Worm (Caenorhabditis elegans) whole organism, young adult: ENCODE measurements around the gene R08F11.7.

ENCODE experiments used
- B0035.1 ChIP-seq: sonication (generic microtip); optimal IDR thresholded peaks from 2 replicates; lab custom pipeline; 2016; ENCODE audit warnings: missing genetic modification characterization, mild to moderate bottlenecking, missing compliant biosample characterization, missing genotype, missing genetic modification reagents
- Y53F4B.3 ChIP-seq: fragments of 200-800 bp; sonication (Bioruptor generic); IDR thresholded peaks from 2 replicates; pipeline ENCODE4 v1.3.6; 2022; ENCODE audit warnings: missing genetic modification reagents, missing genetic modification characterization, missing compliant biosample characterization
- Y53G8AR.9 ChIP-seq: fragments of 200-800 bp; sonication (Bioruptor generic); conservative IDR thresholded peaks from 2 replicates; pipeline ENCODE4 v1.3.6; 2022; ENCODE audit warnings: missing genetic modification reagents, missing genetic modification characterization, missing compliant biosample characterization
- Y95B8A.8 ChIP-seq: fragments of 200-800 bp; sonication (Bioruptor generic); IDR thresholded peaks from 2 replicates; pipeline ENCODE4 v1.3.6; 2022; ENCODE audit warnings: missing genetic modification reagents, missing genetic modification characterization, missing compliant biosample characterization
- ama-1 ChIP-seq, 3 experiments: fragments of 150-350 bp in 1 of 3; sonication (generic microtip) in 2 of 3; optimal IDR thresholded peaks; 2 replicates each; lab custom pipeline; 2014 to 2018; ENCODE audit warnings: missing biosample characterization in 2 of 3, missing genetic modification characterization in 2 of 3, missing genetic modification reagents in 2 of 3
- atf-7 ChIP-seq: sonication (generic microtip); optimal IDR thresholded peaks from 2 replicates; lab custom pipeline; 2017; ENCODE audit warnings: mild to moderate bottlenecking, missing genetic modification characterization, missing compliant biosample characterization
- bed-1 ChIP-seq: fragments of 200-800 bp; sonication (Bioruptor generic); IDR thresholded peaks from 2 replicates; pipeline ENCODE4 v1.3.6; 2022; ENCODE audit warnings: missing genetic modification reagents, missing genetic modification characterization, missing compliant biosample characterization
- cebp-2 ChIP-seq: fragments of 200-800 bp; sonication (Bioruptor generic); IDR thresholded peaks from 2 replicates; pipeline ENCODE4 v1.3.6; 2022; ENCODE audit warnings: missing genetic modification characterization, missing compliant biosample characterization
- ceh-27 ChIP-seq: fragments of 200-800 bp; sonication (Bioruptor generic); optimal IDR thresholded peaks from 2 replicates; lab custom pipeline; 2018; ENCODE audit warnings: mild to moderate bottlenecking, missing genetic modification characterization, moderate library complexity, missing compliant biosample characterization
- dox-1 ChIP-seq: fragments of 200-800 bp; sonication (Bioruptor generic); IDR thresholded peaks from 2 replicates; pipeline ENCODE4 v1.3.6; 2022; ENCODE audit warnings: missing genetic modification reagents, missing genetic modification characterization, missing compliant biosample characterization
- efl-1 ChIP-seq: fragments of 150-350 bp; optimal IDR thresholded peaks from 2 replicates; lab custom pipeline; 2014; ENCODE audit warnings: missing biosample characterization, missing genetic modification reagents, missing genetic modification characterization
- egl-18 ChIP-seq: fragments of 200-800 bp; sonication (Bioruptor generic); IDR thresholded peaks from 2 replicates; pipeline ENCODE4 v1.3.6; 2022; ENCODE audit warnings: missing genetic modification reagents, missing genetic modification characterization, missing compliant biosample characterization
- egl-44 ChIP-seq: fragments of 200-800 bp; sonication (Bioruptor generic); IDR thresholded peaks from 2 replicates; pipeline ENCODE4 v1.3.6; 2022; ENCODE audit warnings: missing genetic modification reagents, missing genetic modification characterization, missing compliant biosample characterization
- egrh-3 ChIP-seq: fragments of 200-800 bp; sonication (Bioruptor generic); IDR thresholded peaks from 2 replicates; pipeline ENCODE4 v1.3.6; 2022; ENCODE audit warnings: missing genetic modification reagents, missing genetic modification characterization, missing compliant biosample characterization
- ekl-4 ChIP-seq: fragments of 200-800 bp; sonication (Bioruptor generic); IDR thresholded peaks from 2 replicates; pipeline ENCODE4 v1.3.6; 2022; ENCODE audit warnings: missing genetic modification reagents, missing genetic modification characterization, missing compliant biosample characterization
- gei-17 ChIP-seq: fragments of 200-800 bp; sonication (Bioruptor generic); optimal IDR thresholded peaks from 2 replicates; lab custom pipeline; 2018; ENCODE audit warnings: mild to moderate bottlenecking, missing genetic modification characterization, missing compliant biosample characterization
- hlh-26 ChIP-seq: fragments of 200-800 bp; sonication (Bioruptor generic); conservative IDR thresholded peaks from 2 replicates; pipeline ENCODE4 v1.3.6; 2022; ENCODE audit warnings: missing genetic modification reagents, missing genetic modification characterization, missing compliant biosample characterization
- hmg-1.2 ChIP-seq: fragments of 200-800 bp; sonication (Bioruptor generic); IDR thresholded peaks from 2 replicates; pipeline ENCODE4 v1.3.6; 2022; ENCODE audit warnings: missing genetic modification reagents, missing genetic modification characterization, missing compliant biosample characterization
- let-607 ChIP-seq, 2 experiments: fragments of 200-800 bp in 1 of 2; sonication (Bioruptor generic) in 1 of 2; sonication (generic microtip) in 1 of 2; optimal IDR thresholded peaks; 2 replicates each; lab custom pipeline; 2016 to 2018; ENCODE audit warnings: mild to moderate bottlenecking in 2 of 2, missing compliant biosample characterization in 2 of 2, missing genetic modification characterization in 2 of 2, moderate library complexity in 2 of 2, missing genotype in 1 of 2
- lin-26 ChIP-seq: fragments of 200-800 bp; sonication (Bioruptor generic); IDR thresholded peaks from 2 replicates; pipeline ENCODE4 v1.3.6; 2022; ENCODE audit warnings: missing genetic modification reagents, missing genetic modification characterization, missing compliant biosample characterization
- lin-40 ChIP-seq: sonication (generic microtip); optimal IDR thresholded peaks from 2 replicates; lab custom pipeline; 2016; ENCODE audit warnings: missing genetic modification characterization, mild to moderate bottlenecking, missing compliant biosample characterization, missing genotype, missing genetic modification reagents
- lin-54 ChIP-seq: fragments of 200-800 bp; sonication (Bioruptor generic); optimal IDR thresholded peaks from 2 replicates; lab custom pipeline; 2018; ENCODE audit warnings: mild to moderate bottlenecking, missing genetic modification characterization, missing compliant biosample characterization
- lsl-1 ChIP-seq: fragments of 200-800 bp; sonication (Bioruptor generic); optimal IDR thresholded peaks from 2 replicates; lab custom pipeline; 2018; ENCODE audit warnings: mild to moderate bottlenecking, missing genetic modification characterization, moderate library complexity, missing compliant biosample characterization
- madf-6 ChIP-seq: fragments of 200-800 bp; sonication (Bioruptor generic); IDR thresholded peaks from 2 replicates; pipeline ENCODE4 v1.3.6; 2022; ENCODE audit warnings: missing genetic modification reagents, missing genetic modification characterization, missing compliant biosample characterization
- madf-8 ChIP-seq: fragments of 200-800 bp; sonication (Bioruptor generic); conservative IDR thresholded peaks from 2 replicates; pipeline ENCODE4 v1.3.6; 2022; ENCODE audit warnings: missing genetic modification reagents, missing genetic modification characterization, missing compliant biosample characterization
- nhr-80 ChIP-seq: sonication (generic microtip); optimal IDR thresholded peaks from 2 replicates; lab custom pipeline; 2016; ENCODE audit warnings: missing genetic modification characterization, missing compliant biosample characterization
- rec-8 ChIP-seq, 2 experiments: sonication (generic microtip); optimal IDR thresholded peaks; 2 replicates each; lab custom pipeline; 2016; ENCODE audit warnings: mild to moderate bottlenecking in 2 of 2, missing genetic modification characterization in 2 of 2, missing genetic modification reagents in 2 of 2, missing genotype in 2 of 2, missing biosample characterization in 1 of 2, missing compliant biosample characterization in 1 of 2, moderate library complexity in 1 of 2
- sdz-38 ChIP-seq: sonication (generic microtip); optimal IDR thresholded peaks from 2 replicates; lab custom pipeline; 2016; ENCODE audit warnings: missing genotype, missing genetic modification characterization, missing compliant biosample characterization
- sea-2 ChIP-seq: fragments of 200-800 bp; sonication (Bioruptor generic); IDR thresholded peaks from 2 replicates; pipeline ENCODE4 v1.3.6; 2022; ENCODE audit warnings: missing genetic modification characterization, missing compliant biosample characterization
- snpc-3.4 ChIP-seq: sonication (generic microtip); optimal IDR thresholded peaks from 2 replicates; lab custom pipeline; 2017; ENCODE audit warnings: missing genetic modification characterization, mild to moderate bottlenecking, missing compliant biosample characterization, antibody characterized with exemption, moderate library complexity, missing genotype, missing genetic modification reagents
- somi-1 ChIP-seq: fragments of 200-800 bp; sonication (Bioruptor generic); optimal IDR thresholded peaks from 2 replicates; lab custom pipeline; 2018; ENCODE audit warnings: mild to moderate bottlenecking, missing genetic modification characterization, missing compliant biosample characterization
- unc-130 ChIP-seq: sonication (generic microtip); optimal IDR thresholded peaks from 2 replicates; lab custom pipeline; 2016; ENCODE audit warnings: missing genetic modification reagents, missing genetic modification characterization, missing compliant biosample characterization
- zfh-2 ChIP-seq: fragments of 200-800 bp; sonication (Bioruptor generic); conservative IDR thresholded peaks from 2 replicates; pipeline ENCODE4 v1.3.6; 2022; ENCODE audit warnings: missing genetic modification reagents, missing genetic modification characterization, missing compliant biosample characterization
- zim-3 ChIP-seq: sonication (generic microtip); optimal IDR thresholded peaks from 2 replicates; lab custom pipeline; 2017; ENCODE audit warnings: mild to moderate bottlenecking, missing genetic modification characterization, moderate library complexity, missing compliant biosample characterization
- ztf-18 ChIP-seq: sonication (generic microtip); optimal IDR thresholded peaks from 2 replicates; lab custom pipeline; 2016; ENCODE audit warnings: missing genotype, mild to moderate bottlenecking, missing genetic modification characterization, missing compliant biosample characterization
- ztf-6 ChIP-seq: fragments of 200-800 bp; sonication (Bioruptor generic); IDR thresholded peaks from 2 replicates; pipeline ENCODE4 v1.3.6; 2022; ENCODE audit warnings: missing genetic modification reagents, missing genetic modification characterization, missing compliant biosample characterization

The R08F11.7 gene

ce11 chrV:3768270-3768669, 21.6 kb upstream of the R08F11.7 start, which contains the start of gene R08E5.4 (continued):
- TF ChIP-seq egl-18 (GFP tag; lab: Robert Waterston, UW): no peak

DNA sequence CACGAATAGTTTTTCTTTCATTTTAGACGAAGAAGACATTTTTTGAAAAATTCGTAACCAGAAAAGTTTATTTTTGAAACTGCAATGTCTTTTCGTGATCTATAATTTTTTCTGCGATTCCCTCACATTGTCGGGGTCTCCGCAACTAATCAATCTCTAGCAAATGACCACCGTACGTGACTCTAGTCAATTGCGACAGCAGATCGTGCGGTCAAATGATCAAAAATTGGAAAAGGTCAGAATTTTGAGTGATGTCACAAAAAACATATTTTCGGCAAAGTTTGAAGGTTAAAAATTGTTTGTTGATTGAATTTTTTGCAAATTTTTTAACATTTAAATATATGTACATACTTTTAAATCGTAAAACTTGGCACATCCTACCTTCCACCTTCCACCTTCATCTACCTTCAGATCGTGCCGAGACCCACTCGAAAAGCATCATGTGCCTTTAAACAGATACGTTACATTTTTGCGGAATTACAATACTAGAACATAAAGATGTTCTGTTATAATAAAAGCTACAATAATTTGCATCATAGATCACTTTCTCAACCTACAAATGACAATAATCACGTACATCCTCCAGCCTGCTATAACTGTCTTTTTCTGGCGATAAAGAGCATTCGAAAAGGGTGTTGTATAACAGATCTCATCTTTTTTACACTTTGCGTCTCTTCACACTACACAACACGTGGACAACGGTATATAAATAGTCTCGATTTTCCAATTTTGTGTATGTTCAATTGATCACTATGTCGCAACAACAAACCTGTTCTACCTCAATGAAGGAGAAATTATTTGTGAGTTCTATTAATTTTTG, 18.2 kb upstream of the R08F11.7 start, which contains the start of the genes R08E5.1 and rips-1:
TSS of gene R08E5.1 (minus strand) at position 82 of the 820 bp plus-strand sequence.
TSS of gene rips-1 (plus strand) at position 585 of the 820 bp plus-strand sequence.
- no peak for TF ChIP-seq unc-130
- TF ChIP-seq ekl-4: no peak
- TF ChIP-seq sea-2 (GFP tag; lab: Robert Waterston, UW): no peak
- TF ChIP-seq ztf-18 (tag; lab: Kevin White, UChicago): no peak
- no peak for TF ChIP-seq sdz-38 (tag; lab: Kevin White, UChicago)
- no peak for TF ChIP-seq egl-44
- no peak for TF ChIP-seq gei-17
- TF ChIP-seq zim-3 (tag; lab: Kevin White, UChicago): no peak
- no peak for TF ChIP-seq rec-8 (tag; optimal IDR thresholded peaks at IDR 0.05; lab: Kevin White, UChicago)
- no peak for TF ChIP-seq lsl-1 (GFP tag; lab: Kevin White, UChicago)
- no peak for TF ChIP-seq ceh-27 (GFP tag; lab: Kevin White, UChicago)
- TF ChIP-seq bed-1: no peak
- no peak for TF ChIP-seq lin-40
- no peak for TF ChIP-seq hmg-1.2 (GFP tag; lab: Robert Waterston, UW)
- no peak for TF ChIP-seq Y95B8A.8 (GFP tag; lab: Robert Waterston, UW)
- TF ChIP-seq ztf-6 (GFP tag; lab: Robert Waterston, UW): no peak
- TF ChIP-seq atf-7: no peak
- TF ChIP-seq ama-1 (optimal IDR thresholded peaks at IDR 0.05; lab: Kevin White, UChicago): no peak
- no peak for TF ChIP-seq ama-1 (GFP tag; optimal IDR thresholded peaks at IDR 0.05; lab: Kevin White, UChicago)
- no peak for TF ChIP-seq hlh-26
- TF ChIP-seq Y53F4B.3 (GFP tag; lab: Robert Waterston, UW): no peak

ce11 chrV:3773618-3774017, 16.3 kb upstream of the R08F11.7 start:
- TF ChIP-seq zfh-2 (GFP tag; lab: Robert Waterston, UW) (peak; percentile 80), Y53G8AR.9 (GFP tag; lab: Robert Waterston, UW) (0 out of 2 replicates have a peak, but pooled peaks have one; percentile 20), sea-2 (GFP tag; lab: Robert Waterston, UW) (no peak)

DNA sequence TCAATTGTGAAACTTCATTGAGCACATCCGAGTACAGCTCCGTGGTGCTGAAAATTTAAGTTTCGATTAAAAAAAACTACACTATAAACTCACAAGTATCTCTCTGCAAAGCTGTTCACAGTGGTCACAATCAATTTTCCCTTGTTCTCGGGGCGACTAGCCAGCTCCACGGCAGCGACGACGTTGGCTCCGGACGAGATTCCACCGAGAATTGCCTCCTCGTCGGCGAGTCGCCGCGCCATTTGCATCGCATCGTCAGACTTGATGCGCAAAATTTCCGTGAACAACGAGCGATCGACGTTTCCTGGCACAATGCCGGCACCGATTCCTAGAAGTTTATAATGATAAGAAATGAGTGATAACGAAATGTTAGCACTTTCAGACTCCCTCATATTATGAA, 15.2 kb upstream of the R08F11.7 start:
- TF ChIP-seq egl-44: 0 out of 2 replicates have a peak, but pooled peaks have one; percentile 10
- peak; percentile 20; the same call in 1 of the 2 replicates for TF ChIP-seq dox-1 (GFP tag; lab: Robert Waterston, UW)
- TF ChIP-seq B0035.1: no peak
- peak; percentile 47 for TF ChIP-seq nhr-80
- TF ChIP-seq zfh-2 (GFP tag; lab: Robert Waterston, UW): peak; percentile 69
- TF ChIP-seq cebp-2: 0 out of 2 replicates have a peak, but pooled peaks have one; percentile 18
- no peak for TF ChIP-seq let-607 (tag; optimal IDR thresholded peaks at IDR 0.05; lab: Kevin White, UChicago)
- peak; percentile 19; the same call in 1 of the 2 replicates for TF ChIP-seq egrh-3 (GFP tag; lab: Robert Waterston, UW)
- TF ChIP-seq, all 124 proteins: peak for 6

DNA sequence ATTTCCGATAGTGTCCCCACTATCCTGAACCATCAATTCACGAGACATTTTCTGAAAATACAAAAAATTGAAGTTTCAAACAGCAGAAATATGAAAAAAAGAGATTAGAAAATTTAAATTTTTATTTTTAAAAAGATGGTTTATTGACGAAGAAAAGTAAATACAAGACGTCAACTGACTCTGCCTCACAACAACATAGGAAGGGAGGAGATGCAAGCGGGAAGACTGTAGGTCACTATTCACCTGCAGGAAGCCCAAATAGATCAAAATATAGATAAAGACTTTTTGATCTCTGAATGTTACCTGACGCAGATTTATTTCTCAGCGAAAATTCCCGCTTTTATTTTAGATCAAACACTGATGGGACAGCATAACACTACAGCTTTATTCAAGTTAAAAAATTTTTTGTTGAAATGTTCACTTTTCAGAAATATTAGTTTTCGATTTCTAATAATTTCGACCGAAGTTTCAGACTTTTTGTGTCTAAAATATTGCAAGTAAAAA, 13.7 kb upstream of the R08F11.7 start, which contains the start of gene cysl-3:
TSS of gene cysl-3 (minus strand) at position 51 of the 504 bp plus-strand sequence.
- TF ChIP-seq efl-1 (GFP tag; lab: Kevin White, UChicago) (peak; percentile 62), somi-1 (GFP tag; lab: Kevin White, UChicago) (no peak), lin-26 (no peak), lin-54 (no peak), zim-3 (tag; lab: Kevin White, UChicago) (no peak), snpc-3.4 (tag; lab: Kevin White, UChicago) (no peak), atf-7 (no peak), madf-8 (GFP tag; lab: Robert Waterston, UW) (peak; percentile 65), cebp-2 (no peak), madf-6 (GFP tag; lab: Robert Waterston, UW) (peak; percentile 85), Y53G8AR.9 (GFP tag; lab: Robert Waterston, UW) (0 out of 2 replicates have a peak, but pooled peaks have one; percentile 18), egl-44 (no peak), lin-40 (no peak)
